Worm (Caenorhabditis elegans): ENCODE data around the gene C54F6.19.

C54F6.19 gene

DNA sequence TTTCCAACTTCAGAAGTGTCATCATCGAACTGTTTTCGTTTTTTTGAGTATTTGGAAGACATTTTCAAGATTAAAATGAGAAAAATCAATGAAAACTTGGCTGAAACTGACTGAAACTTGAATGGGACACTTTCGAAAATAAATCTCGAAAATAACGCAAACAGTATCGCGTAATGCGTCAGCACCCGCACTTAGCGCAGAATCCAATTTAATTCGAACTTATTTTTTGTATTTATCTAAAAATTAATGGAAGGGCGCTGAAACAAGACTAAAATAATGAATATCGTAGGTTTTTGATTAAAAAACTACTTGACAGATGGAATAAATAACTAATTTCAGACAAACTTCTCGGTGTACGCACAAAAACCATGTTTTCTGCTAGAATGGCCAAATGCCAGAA is 30.3 kb downstream of the C54F6.19 start, which contains the start of the genes snu-66 and ints-9 (continued):
- TF ChIP-seq snpc-4 (GFP tag; optimal IDR thresholded peaks at IDR 0.05): no peak
- TF ChIP-seq snpc-4 (tag; optimal IDR thresholded peaks at IDR 0.05): peak in 2 of 4 experiments; percentile 34 to 47
- TF ChIP-seq pbrm-1 (GFP tag; IDR thresholded peaks at IDR 0.05): peak; percentile 7; the same call in 1 of the 2 replicates
- TF ChIP-seq aptf-3 (GFP tag; IDR thresholded peaks at IDR 0.05): no peak
- 0 out of 2 replicates have a peak, but pooled peaks have one; percentile 16 for TF ChIP-seq dox-1 (GFP tag; IDR thresholded peaks at IDR 0.05)
- TF ChIP-seq ztf-18 (tag; optimal IDR thresholded peaks at IDR 0.05): peak; percentile 93
- TF ChIP-seq egl-18 (GFP tag; IDR thresholded peaks at IDR 0.05): no peak
- TF ChIP-seq ccch-3 (GFP tag; optimal IDR thresholded peaks at IDR 0.05): no peak

DNA sequence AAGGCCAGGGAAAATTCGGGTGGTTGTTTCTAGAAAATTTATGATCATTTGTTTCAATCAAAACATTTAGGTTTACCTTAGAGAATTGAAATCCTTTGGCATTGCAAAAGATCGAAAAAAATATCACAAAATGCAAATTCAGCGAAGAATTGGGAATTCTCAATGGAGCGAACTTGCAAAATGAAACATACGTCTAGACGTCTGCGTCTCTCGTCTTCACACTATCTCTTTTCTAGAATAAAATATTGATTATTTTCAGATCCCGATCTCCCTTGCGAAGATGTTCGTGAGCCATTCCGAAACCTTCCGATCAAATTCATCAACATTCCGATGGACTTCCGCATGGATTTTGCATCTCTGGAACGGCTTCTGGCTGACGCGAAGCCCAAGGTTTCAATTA is 35.1 kb downstream of the C54F6.19 start, which contains the start of gene ets-6:
Gene ets-6, minus strand, starts transcription at position 169 of the 400 bp plus-strand sequence.
- TF ChIP-seq unc-62 (GFP tag; optimal IDR thresholded peaks at IDR 0.05) (no peak), let-607 (tag; optimal IDR thresholded peaks at IDR 0.05) (no peak), K11D2.4 (GFP tag; IDR thresholded peaks at IDR 0.05) (no peak), ccch-3 (GFP tag; optimal IDR thresholded peaks at IDR 0.05) (no peak), akir-1 (GFP tag; optimal IDR thresholded peaks at IDR 0.05) (no peak), ceh-27 (GFP tag; optimal IDR thresholded peaks at IDR 0.05) (no peak), attf-5 (GFP tag; optimal IDR thresholded peaks at IDR 0.05) (peak; percentile 78), F33H1.4 (GFP tag; IDR thresholded peaks at IDR 0.05) (no peak), snpc-3.4 (tag; optimal IDR thresholded peaks at IDR 0.05) (peak; percentile 17), lin-54 (GFP tag; optimal IDR thresholded peaks at IDR 0.05) (peak; percentile 22), ceh-79 (tag; optimal IDR thresholded peaks at IDR 0.05) (no peak), Y95B8A.8 (GFP tag; IDR thresholded peaks at IDR 0.05) (no peak), ceh-40 (GFP tag; IDR thresholded peaks at IDR 0.05) (no peak), pbrm-1 (GFP tag; IDR thresholded peaks at IDR 0.05) (no peak), ztf-18 (tag; optimal IDR thresholded peaks at IDR 0.05) (peak; percentile 65), cebp-2 (GFP tag; IDR thresholded peaks at IDR 0.05) (no peak), ekl-4 (GFP tag; IDR thresholded peaks at IDR 0.05) (peak; percentile 25; the same call in 1 of the 2 replicates), snpc-1.3 (tag; optimal IDR thresholded peaks at IDR 0.05; ENCODE audit: insufficient read depth) (no peak), pha-4 (tag; optimal IDR thresholded peaks at IDR 0.05) (no peak), snpc-1.1 (tag; optimal IDR thresholded peaks at IDR 0.05; ENCODE audit: insufficient read depth) (no peak), hsf-1 (GFP tag; IDR thresholded peaks at IDR 0.05) (no peak), rcor-1 (GFP tag; IDR thresholded peaks at IDR 0.05) (peak; percentile 61), repo-1 (tag; optimal IDR thresholded peaks at IDR 0.05) (no peak), athp-1 (tag; optimal IDR thresholded peaks at IDR 0.05) (peak; percentile 14), nhr-90 (tag; optimal IDR thresholded peaks at IDR 0.05) (no peak), dpff-1 (tag; optimal IDR thresholded peaks at IDR 0.05) (no peak), T26A5.8 (tag; optimal IDR thresholded peaks at IDR 0.05) (no peak), attf-3 (GFP tag; conservative IDR thresholded peaks at IDR 0.05) (no peak), ets-4 (GFP tag; optimal IDR thresholded peaks at IDR 0.05) (no peak), mcd-1 (GFP tag; IDR thresholded peaks at IDR 0.05) (peak; percentile 93), F23B12.7 (tag; optimal IDR thresholded peaks at IDR 0.05; ENCODE audit: insufficient read depth) (no peak), cebp-1 (GFP tag; IDR thresholded peaks at IDR 0.05) (no peak), cebp-1 (tag; optimal IDR thresholded peaks at IDR 0.05) (peak; percentile 17), lag-1 (GFP tag; IDR thresholded peaks at IDR 0.05) (no peak), lsl-1 (GFP tag; optimal IDR thresholded peaks at IDR 0.05) (peak; percentile 33), ztf-26 (tag; optimal IDR thresholded peaks at IDR 0.05) (no peak), nhr-120 (GFP tag; IDR thresholded peaks at IDR 0.05) (no peak), sdz-38 (tag; optimal IDR thresholded peaks at IDR 0.05) (no peak), lin-40 (tag; optimal IDR thresholded peaks at IDR 0.05) (peak; percentile 21), F49E8.2 (tag; optimal IDR thresholded peaks at IDR 0.05; ENCODE audit: insufficient read depth) (no peak), K12H6.12 (tag; optimal IDR thresholded peaks at IDR 0.05) (no peak)
